Fruit fly (Drosophila melanogaster): ENCODE results near the gene Zn72D.

DNA sequence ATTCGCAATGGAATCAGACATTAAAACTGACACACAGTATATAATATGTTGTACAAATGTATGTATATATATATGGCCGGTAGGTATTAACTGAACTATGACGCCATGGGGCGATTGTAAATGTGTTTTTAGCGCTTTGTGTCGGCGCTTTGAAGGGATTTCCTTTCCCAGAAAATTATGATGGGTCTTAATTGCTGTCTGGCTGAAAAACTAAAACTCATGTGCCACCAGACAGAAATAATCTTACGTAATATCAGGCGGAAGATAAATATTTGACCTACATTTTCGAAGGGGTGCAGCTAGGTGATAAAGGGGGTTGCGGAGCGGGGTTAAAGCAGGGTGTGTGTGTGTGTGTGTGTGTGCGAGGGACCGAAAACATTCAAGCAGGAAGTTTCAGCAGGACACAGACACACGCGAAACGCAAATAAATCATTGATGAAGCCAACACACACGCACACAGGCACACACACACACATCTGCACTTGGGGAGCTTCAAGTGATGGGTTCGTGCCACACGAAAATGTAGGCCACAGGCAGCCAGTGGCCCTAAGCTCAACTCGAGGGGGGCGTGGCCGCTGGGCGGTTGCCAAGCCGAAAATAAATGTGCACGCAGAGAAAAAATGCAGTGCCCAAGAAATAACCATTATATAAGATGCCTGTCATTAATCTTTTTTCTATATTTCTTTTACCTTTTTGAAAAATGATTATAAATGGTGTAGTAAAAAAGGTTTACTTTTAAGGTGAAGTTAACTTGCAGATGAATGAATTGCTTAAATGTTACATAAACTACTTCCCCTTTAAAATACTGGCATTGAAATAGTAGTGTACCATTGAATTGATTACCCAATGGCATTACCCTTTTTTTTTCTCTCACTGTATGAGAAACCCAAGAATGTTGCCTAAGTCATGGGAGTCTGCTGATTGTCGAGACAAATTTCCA, 45.1 kb upstream of the Zn72D start:
- TF ChIP-seq psq (optimal IDR thresholded peaks at IDR 0.05) (no peak), Myc (optimal IDR thresholded peaks at IDR 0.05) (no peak)

All from Kc167 (cell line).